4 fruit fly cellular contexts compared by ENCODE assay signal in genomic region chr3L:20185886-20186285, dm6.
TF ChIP-seq lines count a peak whose summit lies in the region.

No protein-coding gene starts in this region.

- TF ChIP-seq CTCF in whole organism, embryonic (GFP tag; optimal IDR thresholded peaks at IDR 0.05; lab: Kevin White, UChicago), result no peak

TF ChIP-seq in whole organism, adult, 20 proteins besides CTCF, POLR2A, EP300 and RAD21:
- peak; percentile 97 for TF ChIP-seq kay (GFP tag; lab: Kevin White, UChicago; ENCODE audit: borderline replicate concordance)
- TF ChIP-seq cic (GFP tag; optimal IDR thresholded peaks at IDR 0.05; lab: Kevin White, UChicago), result peak; percentile 98
- no peak for TF ChIP-seq ovo (GFP tag; optimal IDR thresholded peaks at IDR 0.05; lab: Kevin White, UChicago)

TF ChIP-seq in whole organism, embryonic, 481 proteins besides CTCF, POLR2A, EP300 and RAD21 (continues in another document):
- TF ChIP-seq CG33213 (GFP tag; optimal IDR thresholded peaks at IDR 0.05; lab: Kevin White, UChicago), result no peak
- TF ChIP-seq gfzf (GFP tag; optimal IDR thresholded peaks at IDR 0.05; lab: Kevin White, UChicago), result no peak
- TF ChIP-seq lilli (GFP tag; optimal IDR thresholded peaks at IDR 0.05; lab: Kevin White, UChicago), result no peak
- TF ChIP-seq grn (GFP tag; optimal IDR thresholded peaks at IDR 0.05; lab: Kevin White, UChicago), result peak; percentile 60
- peak; percentile 32 for TF ChIP-seq Blimp-1 (GFP tag; optimal IDR thresholded peaks at IDR 0.05; lab: Kevin White, UChicago)
- TF ChIP-seq CG17568 (GFP tag; optimal IDR thresholded peaks at IDR 0.05; lab: Kevin White, UChicago), result no peak
- no peak for TF ChIP-seq pfk (GFP tag; optimal IDR thresholded peaks at IDR 0.05; lab: Kevin White, UChicago)
- TF ChIP-seq cg (GFP tag; optimal IDR thresholded peaks at IDR 0.05; lab: Kevin White, UChicago), result no peak
- no peak for TF ChIP-seq dmrt99B (tag; optimal IDR thresholded peaks at IDR 0.05; lab: Kevin White, UChicago)
- no peak for TF ChIP-seq usp (GFP tag; optimal IDR thresholded peaks at IDR 0.05; lab: Kevin White, UChicago)
- TF ChIP-seq CG2712 (tag; optimal IDR thresholded peaks at IDR 0.05; lab: Kevin White, UChicago), result no peak
- peak; percentile 9; the same call in 1 of the 2 replicates for TF ChIP-seq vvl (GFP tag; IDR thresholded peaks at IDR 0.05; lab: Robert Waterston, UW)
- no peak for TF ChIP-seq dimm (GFP tag; IDR thresholded peaks at IDR 0.05; lab: Robert Waterston, UW)
- TF ChIP-seq sna (GFP tag; IDR thresholded peaks at IDR 0.05; lab: Robert Waterston, UW; ENCODE audit: partially characterized antibody), result no peak
- TF ChIP-seq zfh2 (GFP tag; optimal IDR thresholded peaks at IDR 0.05; lab: Kevin White, UChicago), result no peak
- TF ChIP-seq Dek (tag; optimal IDR thresholded peaks at IDR 0.05; lab: Kevin White, UChicago), result no peak
- TF ChIP-seq CG10209 (GFP tag; optimal IDR thresholded peaks at IDR 0.05; lab: Kevin White, UChicago), result no peak
- TF ChIP-seq ash1 (GFP tag; optimal IDR thresholded peaks at IDR 0.05; lab: Kevin White, UChicago), result no peak
- no peak for TF ChIP-seq hbn (GFP tag; IDR thresholded peaks at IDR 0.05; lab: Robert Waterston, UW; ENCODE audit: partially characterized antibody)
- no peak for TF ChIP-seq btn (GFP tag; optimal IDR thresholded peaks at IDR 0.05; lab: Kevin White, UChicago)
- no peak for TF ChIP-seq gcm (GFP tag; optimal IDR thresholded peaks at IDR 0.05; lab: Kevin White, UChicago)
- no peak for TF ChIP-seq CG11398 (GFP tag; optimal IDR thresholded peaks at IDR 0.05; lab: Kevin White, UChicago)
- TF ChIP-seq Ptx1 (GFP tag; IDR thresholded peaks at IDR 0.05; lab: Robert Waterston, UW), result no peak
- TF ChIP-seq exex (tag; optimal IDR thresholded peaks at IDR 0.05; lab: Kevin White, UChicago), result peak; percentile 6
- peak; percentile 35 to 58 for TF ChIP-seq Trl (optimal IDR thresholded peaks at IDR 0.05; lab: Kevin White, UChicago)
- TF ChIP-seq Trl (GFP tag; optimal IDR thresholded peaks at IDR 0.05; lab: Kevin White, UChicago), result no peak
- TF ChIP-seq Bteb2 (GFP tag; optimal IDR thresholded peaks at IDR 0.05; lab: Kevin White, UChicago), result no peak
- 0 out of 3 replicates have a peak, but pooled peaks have one; percentile 27 for TF ChIP-seq sr (GFP tag; IDR thresholded peaks at IDR 0.05; lab: Robert Waterston, UW)
- peak in 1 of 2 experiments; percentile 42 for TF ChIP-seq Pdp1 (GFP tag; optimal IDR thresholded peaks at IDR 0.05; lab: Kevin White, UChicago)
- TF ChIP-seq CG4282 (GFP tag; optimal IDR thresholded peaks at IDR 0.05; lab: Kevin White, UChicago), result no peak

TF ChIP-seq in whole organism, prepupa, 60 proteins besides CTCF, POLR2A, EP300 and RAD21:
- TF ChIP-seq fkh (GFP tag; optimal IDR thresholded peaks at IDR 0.05; lab: Kevin White, UChicago) (no peak), CG8632 (GFP tag; optimal IDR thresholded peaks at IDR 0.05; lab: Kevin White, UChicago) (no peak), salr (GFP tag; optimal IDR thresholded peaks at IDR 0.05; lab: Kevin White, UChicago) (no peak), CG6854 (GFP tag; optimal IDR thresholded peaks at IDR 0.05; lab: Kevin White, UChicago) (no peak), CG10631 (GFP tag; optimal IDR thresholded peaks at IDR 0.05; lab: Kevin White, UChicago) (no peak), spab (GFP tag; optimal IDR thresholded peaks at IDR 0.05; lab: Kevin White, UChicago) (no peak), Eip78C (GFP tag; lab: Kevin White, UChicago) (peak; percentile 65), CG32006 (GFP tag; optimal IDR thresholded peaks at IDR 0.05; lab: Kevin White, UChicago) (no peak), CG3919 (GFP tag; optimal IDR thresholded peaks at IDR 0.05; lab: Kevin White, UChicago) (no peak), CG16779 (tag; optimal IDR thresholded peaks at IDR 0.05; lab: Kevin White, UChicago) (no peak), Blimp-1 (GFP tag; optimal IDR thresholded peaks at IDR 0.05; lab: Kevin White, UChicago) (peak; percentile 62), CG11294 (GFP tag; IDR thresholded peaks at IDR 0.05; lab: Robert Waterston, UW) (no peak)

TF ChIP-seq in whole organism, wandering third instar larva, 38 proteins besides CTCF, POLR2A, EP300 and RAD21:
- peak; percentile 72 for TF ChIP-seq lola (GFP tag; optimal IDR thresholded peaks at IDR 0.05; lab: Kevin White, UChicago)
- no peak for TF ChIP-seq N (GFP tag; optimal IDR thresholded peaks at IDR 0.05; lab: Kevin White, UChicago)
TF ChIP-seq in whole organism, wandering third instar larva: peak in this region for 1.
